Worm (Caenorhabditis elegans) whole organism, mixed stage, embryonic: ENCODE results near the gene R03A10.5.

Experiments used
- drap-1 ChIP-seq: fragments of 200-800 bp; sonication (Bioruptor generic); optimal IDR thresholded peaks from 3 replicates; lab custom pipeline; 2018; ENCODE audit warnings: mild to moderate bottlenecking, missing genetic modification characterization, missing compliant biosample characterization
- lin-13 ChIP-seq: fragments of 150-350 bp; optimal IDR thresholded peaks from 2 replicates; lab custom pipeline; 2014; ENCODE audit warnings: missing biosample characterization, missing genetic modification characterization
- mls-2 ChIP-seq: sonication (generic microtip); optimal IDR thresholded peaks from 2 replicates; lab custom pipeline; 2016; ENCODE audit warnings: mild to moderate bottlenecking, missing genetic modification characterization, moderate library complexity, missing compliant biosample characterization
- nhr-237 ChIP-seq: fragments of 150-350 bp; optimal IDR thresholded peaks from 2 replicates; lab custom pipeline; 2014; ENCODE audit warnings: missing biosample characterization, missing genetic modification characterization
- pha-4 ChIP-seq: fragments of 150-350 bp; optimal IDR thresholded peaks from 2 replicates; lab custom pipeline; 2018; ENCODE audit warnings: missing biosample characterization, missing genetic modification reagents, missing genetic modification characterization
- snpc-4 ChIP-seq: fragments of 150-350 bp; optimal IDR thresholded peaks from 2 replicates; lab custom pipeline; 2014; ENCODE audit warnings: missing biosample characterization, missing genetic modification characterization
- unc-39 ChIP-seq: fragments of 150-350 bp; optimal IDR thresholded peaks from 2 replicates; lab custom pipeline; 2014; ENCODE audit warnings: missing biosample characterization, missing genetic modification characterization

- TF ChIP-seq unc-39 (tag; lab: Kevin White, UChicago) (no peak), snpc-4 (tag; lab: Kevin White, UChicago) (no peak), mls-2 (tag; lab: Kevin White, UChicago) (no peak), nhr-237 (tag; lab: Kevin White, UChicago) (no peak), lin-13 (tag; lab: Kevin White, UChicago) (no peak), pha-4 (no peak), drap-1 (GFP tag; lab: Kevin White, UChicago) (no peak)
Measured at ce11 chrX:15485262-15485661, 38.7 kb downstream of the R03A10.5 start.
